Fruit fly (Drosophila melanogaster) whole organism, embryonic: ENCODE results near the gene asf1.

ENCODE experiments used
- CG1024 ChIP-seq: fragments of 200-800 bp; sonication (Bioruptor generic); IDR thresholded peaks from 2 replicates; pipeline ENCODE4 v1.3.6; 2022; ENCODE audit warnings: missing biosample characterization, missing genetic modification characterization
- CG10979 ChIP-seq: fragments of 200-800 bp; sonication (Bioruptor generic); optimal IDR thresholded peaks from 2 replicates; lab custom pipeline; 2018; ENCODE audit warnings: missing biosample characterization, mild to moderate bottlenecking, missing genetic modification characterization, moderate library complexity
- CG11093 ChIP-seq: fragments of 200-800 bp; sonication (Bioruptor generic); IDR thresholded peaks from 3 replicates; pipeline ENCODE4 v1.3.6; 2022; ENCODE audit warnings: missing biosample characterization, missing genetic modification characterization
- CG11695 ChIP-seq: fragments of 200-800 bp; sonication (Bioruptor generic); IDR thresholded peaks from 3 replicates; pipeline ENCODE4 v1.3.6; 2022; ENCODE audit warnings: missing biosample characterization, missing genetic modification characterization
- CG12071 ChIP-seq: fragments of 200-800 bp; sonication (Bioruptor generic); optimal IDR thresholded peaks from 3 replicates; lab custom pipeline; 2018; ENCODE audit warnings: missing biosample characterization, mild to moderate bottlenecking, missing genetic modification characterization
- CG12299 ChIP-seq: fragments of 200-800 bp; sonication (Bioruptor generic); optimal IDR thresholded peaks from 2 replicates; lab custom pipeline; 2018; ENCODE audit warnings: missing biosample characterization, mild to moderate bottlenecking, missing genetic modification characterization
- CG13624 ChIP-seq: fragments of 200-800 bp; sonication (Bioruptor generic); optimal IDR thresholded peaks from 2 replicates; lab custom pipeline; 2016; ENCODE audit warnings: missing biosample characterization, missing genetic modification characterization
- CG14014 ChIP-seq: fragments of 200-800 bp; sonication (Bioruptor generic); IDR thresholded peaks from 2 replicates; pipeline ENCODE4 v1.3.6; 2022; ENCODE audit warnings: missing biosample characterization, missing genetic modification characterization
- CG14050 ChIP-seq: fragments of 200-800 bp; sonication (Bioruptor generic); IDR thresholded peaks from 3 replicates; pipeline ENCODE4 v1.3.6; 2022; ENCODE audit warnings: missing biosample characterization, missing genetic modification characterization
- CG17612 ChIP-seq: fragments of 200-800 bp; sonication (Bioruptor generic); IDR thresholded peaks from 2 replicates; pipeline ENCODE4 v1.3.6; 2022; ENCODE audit warnings: missing biosample characterization, missing genetic modification characterization
- CG31224 ChIP-seq: fragments of 200-800 bp; sonication (Bioruptor generic); IDR thresholded peaks from 2 replicates; pipeline ENCODE4 v1.3.6; 2022; ENCODE audit warnings: missing biosample characterization, missing genetic modification characterization
- CG31388 ChIP-seq: fragments of 200-800 bp; sonication (Bioruptor generic); optimal IDR thresholded peaks from 2 replicates; lab custom pipeline; 2016; ENCODE audit warnings: missing biosample characterization, missing genetic modification characterization
- CG33213 ChIP-seq: fragments of 200-800 bp; sonication (Bioruptor generic); optimal IDR thresholded peaks from 3 replicates; lab custom pipeline; 2016; ENCODE audit warnings: missing biosample characterization, missing genetic modification characterization
- CG3726 ChIP-seq: fragments of 200-800 bp; sonication (Bioruptor generic); IDR thresholded peaks from 3 replicates; pipeline ENCODE4, ENCODE4 v1.3.6; 2022; ENCODE audit warnings: missing biosample characterization, missing genetic modification characterization
- CG4404 ChIP-seq: fragments of 200-800 bp; sonication (Bioruptor generic); IDR thresholded peaks from 2 replicates; pipeline ENCODE4 v1.3.6; 2022; ENCODE audit warnings: missing biosample characterization, missing genetic modification characterization
- CG4617 ChIP-seq: fragments of 200-800 bp; sonication (Bioruptor generic); optimal IDR thresholded peaks from 3 replicates; lab custom pipeline; 2016; ENCODE audit warnings: missing biosample characterization, missing genetic modification characterization, borderline replicate concordance
- CG6765 ChIP-seq: fragments of 200-800 bp; sonication (Bioruptor generic); optimal IDR thresholded peaks from 3 replicates; lab custom pipeline; 2017; ENCODE audit warnings: missing biosample characterization, mild to moderate bottlenecking, missing genetic modification characterization
- CG6791 ChIP-seq: fragments of 200-800 bp; sonication (Bioruptor generic); IDR thresholded peaks from 3 replicates; pipeline ENCODE4 v1.3.6; 2022; ENCODE audit warnings: missing biosample characterization, missing genetic modification characterization; ENCODE audit not compliant: partially characterized antibody
- CG7271 ChIP-seq: fragments of 200-800 bp; sonication (Bioruptor generic); optimal IDR thresholded peaks from 2 replicates; lab custom pipeline; 2018; ENCODE audit warnings: missing biosample characterization, mild to moderate bottlenecking, missing genetic modification characterization, moderate library complexity
- CHES-1-like ChIP-seq: fragments of 200-800 bp; sonication (Bioruptor generic); optimal IDR thresholded peaks from 2 replicates; lab custom pipeline; 2016; ENCODE audit warnings: missing biosample characterization, missing genetic modification characterization
- CkIIα-i1 ChIP-seq: fragments of 200-800 bp; sonication (Bioruptor generic); IDR thresholded peaks from 2 replicates; pipeline ENCODE4 v1.3.6; 2022; ENCODE audit warnings: missing biosample characterization, missing genetic modification characterization
- D ChIP-seq, 2 experiments: fragments of 200-800 bp in 1 of 2; fragments of >200 bp in 1 of 2; sonication (Bioruptor generic) in 1 of 2; optimal IDR thresholded peaks; 2 replicates in 1 of 2; 3 replicates in 1 of 2; lab custom pipeline; 2017; ENCODE audit warnings: mild to moderate bottlenecking in 1 of 2, missing biosample characterization in 1 of 2, missing genetic modification characterization in 1 of 2, missing genetic modification reagents in 1 of 2
- Dbx ChIP-seq: fragments of 200-800 bp; sonication (Bioruptor generic); IDR thresholded peaks from 3 replicates; pipeline ENCODE4 v1.3.6; 2022; ENCODE audit warnings: missing biosample characterization, missing genetic modification characterization
- Deaf1 ChIP-seq: fragments of 200-800 bp; optimal IDR thresholded peaks from 3 replicates; lab custom pipeline; 2019; ENCODE audit warnings: missing biosample characterization, mild to moderate bottlenecking, missing genetic modification characterization, moderate library complexity
- Ets97D ChIP-seq: fragments of 200-800 bp; sonication (Bioruptor generic); optimal IDR thresholded peaks from 3 replicates; lab custom pipeline; 2016; ENCODE audit warnings: missing biosample characterization, missing genetic modification characterization
- Mad ChIP-seq: fragments of 200-800 bp; sonication (Bioruptor generic); optimal IDR thresholded peaks from 2 replicates; lab custom pipeline; 2016; ENCODE audit warnings: missing biosample characterization, missing genetic modification characterization
- NC2β ChIP-seq: fragments of 200-800 bp; sonication (Bioruptor generic); optimal IDR thresholded peaks from 2 replicates; lab custom pipeline; 2016; ENCODE audit warnings: missing biosample characterization, missing genetic modification characterization
- Nf-YC ChIP-seq: fragments of 200-800 bp; optimal IDR thresholded peaks from 3 replicates; lab custom pipeline; 2019; ENCODE audit warnings: missing biosample characterization, mild to moderate bottlenecking, missing genetic modification characterization, moderate library complexity
- Poxn ChIP-seq: fragments of 200-800 bp; sonication (Bioruptor generic); IDR thresholded peaks from 2 replicates; pipeline ENCODE4 v1.3.6; 2022; ENCODE audit warnings: missing biosample characterization, missing genetic modification characterization
- Rfx ChIP-seq: fragments of 200-800 bp; sonication (Bioruptor generic); IDR thresholded peaks from 2 replicates; pipeline ENCODE4 v1.3.6; 2022; ENCODE audit warnings: missing biosample characterization, missing genetic modification characterization
- Side ChIP-seq: fragments of 200-800 bp; sonication (Bioruptor generic); optimal IDR thresholded peaks from 2 replicates; lab custom pipeline; 2016; ENCODE audit warnings: missing biosample characterization, missing genetic modification characterization
- Sin3A ChIP-seq: fragments of >200 bp; optimal IDR thresholded peaks from 2 replicates; lab custom pipeline; 2018
- Sox102F ChIP-seq: fragments of 200-800 bp; sonication (Bioruptor generic); optimal IDR thresholded peaks from 2 replicates; lab custom pipeline; 2018; ENCODE audit warnings: missing biosample characterization, mild to moderate bottlenecking, missing genetic modification characterization, moderate library complexity
- Ssrp ChIP-seq: fragments of 200-800 bp; sonication (Bioruptor generic); optimal IDR thresholded peaks from 2 replicates; lab custom pipeline; 2018; ENCODE audit warnings: missing biosample characterization, mild to moderate bottlenecking, missing genetic modification characterization, moderate library complexity
- br ChIP-seq: fragments of >200 bp; optimal IDR thresholded peaks from 2 replicates; lab custom pipeline; 2017
- dati ChIP-seq: fragments of 200-800 bp; sonication (Bioruptor generic); IDR thresholded peaks from 2 replicates; pipeline ENCODE4 v1.3.6; 2022; ENCODE audit warnings: missing biosample characterization, missing genetic modification characterization
- ems ChIP-seq: fragments of 200-800 bp; sonication (Bioruptor generic); optimal IDR thresholded peaks from 3 replicates; lab custom pipeline; 2016; ENCODE audit warnings: missing biosample characterization, missing genetic modification characterization
- gfzf ChIP-seq: fragments of 200-800 bp; sonication (Bioruptor generic); optimal IDR thresholded peaks from 2 replicates; lab custom pipeline; 2016; ENCODE audit warnings: missing biosample characterization, mild to moderate bottlenecking, missing genetic modification characterization, moderate library complexity
- lilli ChIP-seq: fragments of 200-800 bp; sonication (Bioruptor generic); optimal IDR thresholded peaks from 3 replicates; lab custom pipeline; 2016; ENCODE audit warnings: missing biosample characterization, missing genetic modification characterization
- schlank ChIP-seq: fragments of 200-800 bp; sonication (Bioruptor generic); optimal IDR thresholded peaks from 2 replicates; lab custom pipeline; 2018; ENCODE audit warnings: missing biosample characterization, mild to moderate bottlenecking, missing genetic modification characterization
- sd ChIP-seq: fragments of 200-800 bp; sonication (Bioruptor generic); optimal IDR thresholded peaks from 3 replicates; lab custom pipeline; 2018; ENCODE audit warnings: missing biosample characterization, mild to moderate bottlenecking, missing genetic modification characterization, moderate library complexity
- sisA ChIP-seq: fragments of 200-800 bp; sonication (Bioruptor generic); IDR thresholded peaks from 2 replicates; pipeline ENCODE4 v1.3.6; 2022; ENCODE audit warnings: missing biosample characterization, missing genetic modification characterization
- slp2 ChIP-seq: fragments of 200-800 bp; sonication (Bioruptor generic); optimal IDR thresholded peaks from 2 replicates; lab custom pipeline; 2016; ENCODE audit warnings: missing biosample characterization, missing genetic modification characterization
- so ChIP-seq: fragments of 200-800 bp; sonication (Bioruptor generic); IDR thresholded peaks from 3 replicates; pipeline ENCODE4 v1.3.6; 2022; ENCODE audit warnings: missing biosample characterization, missing genetic modification characterization
- sqz ChIP-seq: fragments of 200-800 bp; sonication (Bioruptor generic); optimal IDR thresholded peaks from 3 replicates; lab custom pipeline; 2018; ENCODE audit warnings: missing biosample characterization, mild to moderate bottlenecking, missing genetic modification characterization
- tna ChIP-seq: fragments of 200-800 bp; sonication (Bioruptor generic); IDR thresholded peaks from 2 replicates; pipeline ENCODE4 v1.3.6; 2022; ENCODE audit warnings: missing biosample characterization, missing genetic modification characterization; ENCODE audit not compliant: partially characterized antibody
- unc-4 ChIP-seq: fragments of 200-800 bp; sonication (Bioruptor generic); IDR thresholded peaks from 2 replicates; pipeline ENCODE4 v1.3.6; 2022; ENCODE audit warnings: missing biosample characterization, missing genetic modification characterization; ENCODE audit not compliant: partially characterized antibody
- unpg ChIP-seq: fragments of 200-800 bp; sonication (Bioruptor generic); optimal IDR thresholded peaks from 3 replicates; lab custom pipeline; 2018; ENCODE audit warnings: missing biosample characterization, mild to moderate bottlenecking, missing genetic modification characterization, moderate library complexity
- wdn ChIP-seq: fragments of 200-800 bp; sonication (Bioruptor generic); IDR thresholded peaks from 2 replicates; pipeline ENCODE4 v1.3.6; 2022; ENCODE audit warnings: missing biosample characterization, missing genetic modification characterization

asf1 gene

dm6 chr3L:19632766-19633632, 14.3 kb downstream of the asf1 start (continued):
- TF ChIP-seq Deaf1 (tag; lab: Kevin White, UChicago) (peak; percentile 14), Dbx (GFP tag; lab: Robert Waterston, UW) (peak; percentile 74; the same call in 2 of the 3 replicates), CkIIα-i1 (no peak), slp2 (no peak), CG14050 (GFP tag; lab: Robert Waterston, UW) (peak; percentile 54), so (no peak), CG7271 (tag; lab: Kevin White, UChicago) (no peak), CG6765 (GFP tag; lab: Kevin White, UChicago) (peak; percentile 14), CG14014 (GFP tag; lab: Robert Waterston, UW) (peak; percentile 75), CG31388 (GFP tag; lab: Kevin White, UChicago) (no peak), schlank (tag; lab: Kevin White, UChicago) (peak; percentile 44), Side (GFP tag; lab: Kevin White, UChicago) (no peak), lilli (GFP tag; lab: Kevin White, UChicago) (peak; percentile 79), unc-4 (GFP tag; lab: Robert Waterston, UW) (no peak), sd (tag; lab: Kevin White, UChicago) (peak; percentile 74), ems (peak; percentile 33), gfzf (GFP tag; lab: Kevin White, UChicago) (peak; percentile 55), Ets97D (GFP tag; lab: Kevin White, UChicago) (no peak), CG4617 (peak; percentile 9), sisA (GFP tag; lab: Robert Waterston, UW) (peak; percentile 58), unpg (GFP tag; lab: Kevin White, UChicago) (peak; percentile 21), CG6791 (GFP tag; lab: Robert Waterston, UW) (no peak), CG11695 (GFP tag; lab: Robert Waterston, UW) (peak; percentile 54; the same call in 2 of the 3 replicates), CG31224 (peak; percentile 65), CG17612 (GFP tag; lab: Robert Waterston, UW) (peak; percentile 24; the same call in 1 of the 2 replicates), CG12299 (tag; lab: Kevin White, UChicago) (peak; percentile 26), CG33213 (GFP tag; lab: Kevin White, UChicago) (no peak), CG13624 (GFP tag; lab: Kevin White, UChicago) (peak; percentile 34), Poxn (GFP tag; lab: Robert Waterston, UW) (peak; percentile 38; the same call in 1 of the 2 replicates), sqz (no peak), Nf-YC (tag; lab: Kevin White, UChicago) (peak; percentile 58), CG12071 (GFP tag; lab: Kevin White, UChicago) (no peak), CG3726 (GFP tag; lab: Robert Waterston, UW) (no peak), CG4404 (GFP tag; lab: Robert Waterston, UW) (0 out of 2 replicates have a peak, but pooled peaks have one; percentile 12), CG11093 (GFP tag; lab: Robert Waterston, UW) (0 out of 3 replicates have a peak, but pooled peaks have one; percentile 10), Sin3A (no peak), NC2β (GFP tag; lab: Kevin White, UChicago) (peak; percentile 9), tna (no peak), D (optimal IDR thresholded peaks at IDR 0.05; lab: Kevin White, UChicago) (no peak), D (GFP tag; optimal IDR thresholded peaks at IDR 0.05; lab: Kevin White, UChicago) (no peak), CG1024 (no peak), dati (GFP tag; lab: Robert Waterston, UW) (no peak), Ssrp (peak; percentile 3), br (lab: Kevin White, UChicago) (no peak), wdn (GFP tag; lab: Robert Waterston, UW) (peak; percentile 39; the same call in 1 of the 2 replicates), Mad (GFP tag; lab: Kevin White, UChicago) (peak; percentile 9), CG10979 (tag; lab: Kevin White, UChicago) (no peak), Sox102F (GFP tag; lab: Kevin White, UChicago) (peak; percentile 56), CHES-1-like (GFP tag; lab: Kevin White, UChicago) (no peak), Rfx (peak; percentile 87)
